Fruit fly (Drosophila melanogaster): ENCODE measurements around the gene MFS3.
A peak's percentile ranks its signal among the peaks of the same experiment; 100 is the strongest.

The MFS3 gene

dm6 chr2L:1172704-1173107, 29.7 kb downstream of the MFS3 start, which contains the start of the genes Charon and CG4887 (continued):
- peak; percentile 71 for TF ChIP-seq ssp (GFP tag; IDR thresholded peaks at IDR 0.05)
- peak; percentile 92 for TF ChIP-seq slbo (GFP tag; IDR thresholded peaks at IDR 0.05)
- TF ChIP-seq Ets97D (GFP tag; optimal IDR thresholded peaks at IDR 0.05) = peak; percentile 81
- TF ChIP-seq CG3065 (GFP tag; optimal IDR thresholded peaks at IDR 0.05) = no peak
- peak; percentile 27 for TF ChIP-seq her (GFP tag; optimal IDR thresholded peaks at IDR 0.05)
- peak; percentile 76 for TF ChIP-seq ci (GFP tag; IDR thresholded peaks at IDR 0.05)
- TF ChIP-seq Nf-YB (GFP tag; optimal IDR thresholded peaks at IDR 0.05) = no peak
- peak; percentile 61 for TF ChIP-seq gcm2 (GFP tag; optimal IDR thresholded peaks at IDR 0.05)
- peak; percentile 73 for TF ChIP-seq CG2116 (GFP tag; optimal IDR thresholded peaks at IDR 0.05)
- no peak for TF ChIP-seq BtbVII (GFP tag; optimal IDR thresholded peaks at IDR 0.05)
- peak; percentile 75 for TF ChIP-seq Meics (GFP tag; optimal IDR thresholded peaks at IDR 0.05)
- TF ChIP-seq CG2120 (GFP tag; optimal IDR thresholded peaks at IDR 0.05) = peak; percentile 94
- TF ChIP-seq CG8359 (GFP tag; optimal IDR thresholded peaks at IDR 0.05; ENCODE audit: borderline replicate concordance) = no peak
- peak; percentile 93 for TF ChIP-seq CG9932 (GFP tag; IDR thresholded peaks at IDR 0.05)
- TF ChIP-seq Ada2b (GFP tag; IDR thresholded peaks at IDR 0.05) = peak; percentile 65
- TF ChIP-seq CG11695 (GFP tag; IDR thresholded peaks at IDR 0.05) = peak; percentile 41; the same call in 1 of the 3 replicates
- peak; percentile 88 for TF ChIP-seq ind (GFP tag; optimal IDR thresholded peaks at IDR 0.05)
- peak; percentile 55 for TF ChIP-seq Dref (GFP tag; IDR thresholded peaks at IDR 0.05)
- TF ChIP-seq CoRest (tag; optimal IDR thresholded peaks at IDR 0.05) = peak; percentile 92
- TF ChIP-seq vfl (GFP tag; optimal IDR thresholded peaks at IDR 0.05) = peak; percentile 80
- peak; percentile 82 for TF ChIP-seq CG32532 (GFP tag; IDR thresholded peaks at IDR 0.05)
- TF ChIP-seq CG7963 (GFP tag; IDR thresholded peaks at IDR 0.05; ENCODE audit: partially characterized antibody) = 0 out of 3 replicates have a peak, but pooled peaks have one; percentile 28
- no peak for TF ChIP-seq btn (GFP tag; optimal IDR thresholded peaks at IDR 0.05)
- TF ChIP-seq abd-A (tag; optimal IDR thresholded peaks at IDR 0.05) = no peak
- TF ChIP-seq CG11456 (GFP tag; IDR thresholded peaks at IDR 0.05) = peak; percentile 82
- peak; percentile 51 for TF ChIP-seq org-1 (GFP tag; optimal IDR thresholded peaks at IDR 0.05)
- no peak for TF ChIP-seq HLHmδ (GFP tag; optimal IDR thresholded peaks at IDR 0.05)
- TF ChIP-seq ems (GFP tag; optimal IDR thresholded peaks at IDR 0.05) = peak; percentile 88
- TF ChIP-seq tup (GFP tag; optimal IDR thresholded peaks at IDR 0.05) = peak; percentile 35
- TF ChIP-seq CG15011 (GFP tag; optimal IDR thresholded peaks at IDR 0.05) = no peak
- peak; percentile 3 for TF ChIP-seq CG10274 (GFP tag; optimal IDR thresholded peaks at IDR 0.05)
- TF ChIP-seq tap (tag; optimal IDR thresholded peaks at IDR 0.05) = no peak
- TF ChIP-seq CG14710 (tag; optimal IDR thresholded peaks at IDR 0.05) = peak; percentile 86
- no peak for TF ChIP-seq Sox102F (GFP tag; optimal IDR thresholded peaks at IDR 0.05)
- peak; percentile 35; the same call in 1 of the 3 replicates for TF ChIP-seq B-H1 (GFP tag; IDR thresholded peaks at IDR 0.05)
- TF ChIP-seq CG18011 (GFP tag; optimal IDR thresholded peaks at IDR 0.05) = peak; percentile 77
- no peak for TF ChIP-seq lab (GFP tag; optimal IDR thresholded peaks at IDR 0.05)
- TF ChIP-seq Hmr (GFP tag; optimal IDR thresholded peaks at IDR 0.05) = peak; percentile 83
- no peak for TF ChIP-seq kni (GFP tag; optimal IDR thresholded peaks at IDR 0.05)
- TF ChIP-seq CG8478 (optimal IDR thresholded peaks at IDR 0.05) = no peak
- peak; percentile 84 for TF ChIP-seq lmd (GFP tag; IDR thresholded peaks at IDR 0.05)
- TF ChIP-seq CG2875 (GFP tag; optimal IDR thresholded peaks at IDR 0.05) = no peak
- no peak for TF ChIP-seq dati (GFP tag; IDR thresholded peaks at IDR 0.05)
- TF ChIP-seq Ssrp (tag; optimal IDR thresholded peaks at IDR 0.05) = peak; percentile 80
- peak; percentile 65; the same call in 2 of the 3 replicates for TF ChIP-seq Doc3 (GFP tag; IDR thresholded peaks at IDR 0.05; ENCODE audit: partially characterized antibody)
- TF ChIP-seq ham (GFP tag; IDR thresholded peaks at IDR 0.05) = no peak
- TF ChIP-seq Hr51 (GFP tag; optimal IDR thresholded peaks at IDR 0.05) = peak in 1 of 2 experiments; percentile 83
- TF ChIP-seq pan (optimal IDR thresholded peaks at IDR 0.05) = no peak
- peak in 1 of 2 experiments; percentile 83 for TF ChIP-seq pan (GFP tag; optimal IDR thresholded peaks at IDR 0.05 in 1 of 2, IDR thresholded peaks at IDR 0.05 in 1 of 2)
- peak; percentile 65; the same call in 1 of the 2 replicates for TF ChIP-seq Taf1 (GFP tag; IDR thresholded peaks at IDR 0.05)
- TF ChIP-seq fd102C (GFP tag; optimal IDR thresholded peaks at IDR 0.05) = no peak
